Fruit fly (Drosophila melanogaster): ENCODE data around the gene Catsup.

Catsup gene

DNA sequence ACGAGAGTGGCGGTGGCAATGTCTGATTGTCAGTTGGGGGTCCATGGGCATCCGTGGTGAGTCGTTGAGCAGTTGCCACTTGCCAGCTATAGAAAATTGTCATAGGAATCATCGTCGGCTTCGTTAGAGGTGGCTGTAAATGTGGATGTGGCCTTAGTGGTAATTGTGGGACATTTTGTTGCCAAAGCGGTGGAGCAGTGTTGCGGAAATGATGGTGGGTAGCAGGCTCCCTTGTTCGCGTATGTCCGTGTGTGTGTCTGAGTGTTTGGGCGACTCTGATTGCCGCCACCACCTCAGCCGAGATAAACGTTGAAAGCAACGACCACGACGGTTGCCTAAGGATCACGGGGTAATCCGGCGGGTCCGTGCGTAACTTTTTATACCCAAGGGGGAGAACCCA, 24.6 kb upstream of the Catsup start:
- TF ChIP-seq GATAd (GFP tag; optimal IDR thresholded peaks at IDR 0.05) (no peak), woc (GFP tag; optimal IDR thresholded peaks at IDR 0.05) (no peak), HLH106 (tag; optimal IDR thresholded peaks at IDR 0.05) (no peak), psq (GFP tag; optimal IDR thresholded peaks at IDR 0.05) (no peak), CG32264 (GFP tag; optimal IDR thresholded peaks at IDR 0.05) (no peak), Dif (GFP tag; optimal IDR thresholded peaks at IDR 0.05; ENCODE audit: partially characterized antibody) (no peak), Abd-B (GFP tag; optimal IDR thresholded peaks at IDR 0.05) (no peak)

DNA sequence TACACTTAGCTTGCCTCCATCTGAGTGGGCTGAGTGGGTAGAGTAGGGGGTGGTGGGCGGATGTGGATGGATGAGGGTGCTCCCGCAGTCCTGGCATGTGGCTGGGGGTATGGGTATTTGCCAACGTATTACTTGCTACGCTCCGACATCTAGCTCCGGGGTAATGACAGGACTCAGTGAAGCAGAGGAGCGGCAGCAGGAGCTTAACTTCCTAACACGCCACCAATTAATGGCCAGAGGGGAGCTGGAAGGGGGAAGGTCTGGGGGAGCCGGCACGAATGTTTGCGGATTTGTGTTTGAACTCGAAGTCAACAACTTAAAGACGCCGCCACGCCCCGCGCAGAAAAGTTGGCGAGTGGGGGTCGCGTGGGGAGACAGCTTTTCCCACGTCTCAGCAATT, 23.4 kb upstream of the Catsup start:
- TF ChIP-seq foxo (GFP tag; optimal IDR thresholded peaks at IDR 0.05), result no peak
- no peak for TF ChIP-seq sv (GFP tag; optimal IDR thresholded peaks at IDR 0.05)
- TF ChIP-seq fru (GFP tag; optimal IDR thresholded peaks at IDR 0.05), result no peak
- no peak for TF ChIP-seq CrebA (GFP tag; optimal IDR thresholded peaks at IDR 0.05; ENCODE audit: borderline replicate concordance)
- no peak for TF ChIP-seq pan (optimal IDR thresholded peaks at IDR 0.05)

DNA sequence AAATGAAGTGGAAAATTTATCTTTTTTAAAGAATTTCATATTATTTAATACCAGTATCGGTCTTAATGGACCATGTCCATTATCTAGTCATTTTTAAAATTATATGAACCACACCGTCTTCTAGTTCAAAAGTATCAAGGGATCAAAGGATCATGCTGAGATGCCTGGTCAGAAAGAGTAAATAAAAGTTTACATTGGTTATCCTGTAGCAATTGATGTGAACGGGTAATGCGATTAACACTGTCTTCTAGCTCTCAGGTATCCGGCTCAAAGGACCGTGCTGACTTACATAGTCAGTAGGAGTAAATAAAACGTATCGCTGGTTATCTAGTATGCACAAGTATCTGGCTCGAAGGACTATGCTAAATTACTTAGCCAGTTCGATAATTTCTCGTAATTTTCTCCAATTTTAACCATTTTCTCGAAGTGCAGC, 22.5 kb upstream of the Catsup start:
- peak in 1 of 2 experiments; percentile 6 for TF ChIP-seq foxo (GFP tag; optimal IDR thresholded peaks at IDR 0.05)
- no peak for TF ChIP-seq psq (GFP tag; optimal IDR thresholded peaks at IDR 0.05)
- no peak for TF ChIP-seq pan (optimal IDR thresholded peaks at IDR 0.05)
- TF ChIP-seq Abd-B (GFP tag; optimal IDR thresholded peaks at IDR 0.05), result no peak
- no peak for TF ChIP-seq Jra (GFP tag; optimal IDR thresholded peaks at IDR 0.05)
- TF ChIP-seq br (GFP tag; optimal IDR thresholded peaks at IDR 0.05), result no peak
- no peak for TF ChIP-seq Dif (GFP tag; optimal IDR thresholded peaks at IDR 0.05; ENCODE audit: partially characterized antibody)

DNA sequence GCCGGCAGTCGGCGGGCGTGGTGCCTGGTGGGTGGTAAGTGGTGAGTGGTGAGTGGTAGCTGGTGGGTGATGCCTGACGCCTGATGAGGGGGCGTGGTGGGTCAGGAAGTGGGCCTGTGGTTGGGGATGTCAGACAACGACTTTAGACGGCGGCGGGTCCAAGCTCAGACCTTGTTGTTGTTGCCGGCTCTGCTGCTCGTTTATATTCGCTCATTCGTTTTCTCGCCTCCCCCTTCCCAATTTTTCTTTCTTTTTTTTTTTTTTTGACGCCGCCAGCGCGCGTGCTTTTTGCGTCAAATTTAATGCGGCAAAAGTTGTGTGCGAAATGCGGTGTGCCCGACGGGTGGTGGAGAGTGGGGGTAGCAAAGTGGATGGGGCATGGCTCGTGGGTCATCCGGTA, 22.0 kb upstream of the Catsup start:
- TF ChIP-seq Hr78 (GFP tag; optimal IDR thresholded peaks at IDR 0.05), result no peak
- no peak for TF ChIP-seq ey (GFP tag; optimal IDR thresholded peaks at IDR 0.05)
- no peak for TF ChIP-seq br (GFP tag; optimal IDR thresholded peaks at IDR 0.05)

DNA sequence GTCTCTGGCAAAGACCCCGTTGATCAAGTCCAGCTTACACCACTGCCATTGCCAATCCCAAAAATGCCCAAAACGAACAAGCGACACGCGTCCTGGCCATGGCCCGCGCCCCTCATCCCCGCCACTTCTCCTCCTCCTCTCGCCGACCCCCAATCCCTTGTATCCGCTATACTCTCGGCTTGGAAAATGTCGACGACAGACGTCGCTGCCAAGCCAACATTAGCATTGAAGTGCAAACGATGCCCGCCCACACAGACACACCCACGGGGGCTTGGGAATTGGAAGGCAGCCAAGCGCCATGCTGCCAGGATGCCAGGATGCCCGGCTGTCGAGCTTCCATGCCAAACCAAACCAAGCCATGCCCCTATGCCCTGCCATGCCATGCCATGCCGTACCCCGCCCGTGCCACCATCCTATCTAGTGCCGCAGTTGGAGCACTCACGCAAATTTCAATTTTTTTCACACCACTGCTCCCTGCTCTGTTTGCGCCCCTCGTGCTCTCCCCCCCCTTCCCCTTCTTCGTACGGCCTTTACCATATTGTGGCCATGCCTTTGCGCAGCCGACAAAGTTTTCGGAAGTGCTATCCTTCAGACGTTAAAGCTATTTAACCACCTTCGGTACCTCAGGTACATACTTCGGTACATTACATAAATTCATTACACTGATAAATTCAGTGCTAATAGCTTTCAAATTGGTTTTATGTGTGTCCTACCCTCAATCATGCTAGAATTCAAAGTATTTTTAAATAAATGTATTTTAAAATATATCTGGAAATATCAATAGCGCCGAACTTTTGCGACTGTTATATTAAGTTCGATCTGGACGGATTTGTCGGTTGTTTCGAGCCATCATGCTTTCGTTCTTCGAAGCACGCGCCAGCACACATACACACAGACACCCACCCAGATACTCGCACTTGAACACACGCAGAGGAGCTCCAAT, 20.1 kb upstream of the Catsup start:
- TF ChIP-seq Sp1 (GFP tag; optimal IDR thresholded peaks at IDR 0.05), result peak; percentile 91
- peak; percentile 16 for TF ChIP-seq Hnf4 (GFP tag; optimal IDR thresholded peaks at IDR 0.05)
- TF ChIP-seq psq (GFP tag; optimal IDR thresholded peaks at IDR 0.05), result peak; percentile 64
- peak; percentile 85 for TF ChIP-seq HLH106 (tag; optimal IDR thresholded peaks at IDR 0.05)
- peak; percentile 47 for TF ChIP-seq CrebA (GFP tag; optimal IDR thresholded peaks at IDR 0.05; ENCODE audit: borderline replicate concordance)
- TF ChIP-seq h (GFP tag; optimal IDR thresholded peaks at IDR 0.05), result peak; percentile 87
- peak; percentile 49 for TF ChIP-seq sage (GFP tag; optimal IDR thresholded peaks at IDR 0.05)
- TF ChIP-seq sv (GFP tag; optimal IDR thresholded peaks at IDR 0.05), result peak; percentile 50
- TF ChIP-seq OdsH (GFP tag; optimal IDR thresholded peaks at IDR 0.05), result peak; percentile 81
- TF ChIP-seq usp (GFP tag; optimal IDR thresholded peaks at IDR 0.05), result no peak
- no peak for TF ChIP-seq lola (GFP tag; optimal IDR thresholded peaks at IDR 0.05)
- TF ChIP-seq woc (GFP tag; optimal IDR thresholded peaks at IDR 0.05), result peak; percentile 64
- TF ChIP-seq rgr (GFP tag; optimal IDR thresholded peaks at IDR 0.05), result peak; percentile 76
- peak; percentile 82 for TF ChIP-seq fru (GFP tag; optimal IDR thresholded peaks at IDR 0.05)
- no peak for TF ChIP-seq Hr78 (GFP tag; optimal IDR thresholded peaks at IDR 0.05)
- peak; percentile 43 for TF ChIP-seq Rel (GFP tag; optimal IDR thresholded peaks at IDR 0.05)
- peak; percentile 49 for TF ChIP-seq Rel (tag; optimal IDR thresholded peaks at IDR 0.05)
- TF ChIP-seq CG9705 (GFP tag; optimal IDR thresholded peaks at IDR 0.05), result peak; percentile 66
- TF ChIP-seq foxo (GFP tag; optimal IDR thresholded peaks at IDR 0.05), result peak in 1 of 2 experiments; percentile 87
- TF ChIP-seq CG32264 (GFP tag; optimal IDR thresholded peaks at IDR 0.05), result peak; percentile 14
- TF ChIP-seq Abd-B (GFP tag; optimal IDR thresholded peaks at IDR 0.05), result no peak
- no peak for TF ChIP-seq GATAd (GFP tag; optimal IDR thresholded peaks at IDR 0.05)
- peak; percentile 16 for TF ChIP-seq brk (GFP tag; optimal IDR thresholded peaks at IDR 0.05)
- TF ChIP-seq dsf (GFP tag; optimal IDR thresholded peaks at IDR 0.05; ENCODE audit: borderline replicate concordance), result no peak
- peak; percentile 75 for TF ChIP-seq dmrt93B (GFP tag; optimal IDR thresholded peaks at IDR 0.05)
- peak; percentile 73 for TF ChIP-seq br (GFP tag; optimal IDR thresholded peaks at IDR 0.05)
- peak; percentile 62 for TF ChIP-seq ey (GFP tag; optimal IDR thresholded peaks at IDR 0.05)
